Worm (Caenorhabditis elegans) whole organism, L4/young adult: Measurements from ENCODE around the gene C07A9.13.

Source experiments
- W03F9.2 ChIP-seq: fragments of 150-350 bp; optimal IDR thresholded peaks from 2 replicates; lab custom pipeline; 2014; ENCODE audit warnings: missing biosample characterization, missing genetic modification characterization
- him-1 ChIP-seq: sonication (generic microtip); optimal IDR thresholded peaks from 2 replicates; lab custom pipeline; 2016; ENCODE audit warnings: missing genotype, missing genetic modification reagents, missing genetic modification characterization, missing compliant biosample characterization

DNA sequence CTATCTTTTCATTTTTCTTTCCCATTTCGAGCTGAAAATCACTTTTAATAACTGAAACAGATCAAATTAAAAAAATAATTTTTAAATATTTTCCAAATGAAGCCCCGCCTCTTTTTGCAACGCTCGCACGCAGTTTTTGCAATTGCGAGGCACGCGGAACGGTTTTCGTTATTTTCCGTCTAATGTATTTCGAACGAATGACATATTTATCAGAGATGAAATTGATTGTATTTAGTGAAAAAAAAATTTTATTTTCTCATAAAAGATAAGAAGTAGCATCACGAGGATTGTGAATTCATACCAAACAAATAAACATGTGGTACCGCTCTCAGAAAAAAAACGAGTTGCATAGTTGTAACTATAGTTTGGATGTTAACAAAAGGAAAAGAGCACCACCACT is 51.3 kb downstream of the C07A9.13 start, which contains the start of gene rpac-19:
- peak; percentile 74 for TF ChIP-seq W03F9.2 (tag; lab: Kevin White, UChicago)
- no peak for TF ChIP-seq him-1 (tag; lab: Kevin White, UChicago)
